Fruit fly (Drosophila melanogaster) whole organism, embryonic: ENCODE data around the gene CG42536.

Source experiments
- BtbVII ChIP-seq: fragments of 200-800 bp; sonication (Bioruptor generic); optimal IDR thresholded peaks from 3 replicates; lab custom pipeline; 2017; ENCODE audit warnings: missing biosample characterization, mild to moderate bottlenecking, missing genetic modification characterization
- CG10321 ChIP-seq: fragments of 200-800 bp; sonication (Bioruptor generic); IDR thresholded peaks from 2 replicates; pipeline ENCODE4 v1.3.6; 2022; ENCODE audit warnings: missing biosample characterization, missing genetic modification characterization
- CG1233 ChIP-seq: fragments of 200-800 bp; sonication (Bioruptor generic); optimal IDR thresholded peaks from 4 replicates; lab custom pipeline; 2018; ENCODE audit warnings: missing biosample characterization, mild to moderate bottlenecking, missing genetic modification characterization
- CG12942 ChIP-seq: fragments of 200-800 bp; sonication (Bioruptor generic); optimal IDR thresholded peaks from 3 replicates; lab custom pipeline; 2016; ENCODE audit warnings: missing biosample characterization, missing genetic modification characterization
- CG1603 ChIP-seq: fragments of 200-800 bp; sonication (Bioruptor generic); optimal IDR thresholded peaks from 2 replicates; lab custom pipeline; 2019; ENCODE audit warnings: missing biosample characterization, mild to moderate bottlenecking, missing genetic modification characterization, moderate library complexity
- CG1647 ChIP-seq: fragments of 200-800 bp; sonication (Bioruptor generic); optimal IDR thresholded peaks from 3 replicates; lab custom pipeline; 2016; ENCODE audit warnings: missing biosample characterization, missing genetic modification characterization
- CG17568 ChIP-seq: fragments of 200-800 bp; sonication (Bioruptor generic); optimal IDR thresholded peaks from 2 replicates; lab custom pipeline; 2018; ENCODE audit warnings: missing biosample characterization, mild to moderate bottlenecking, missing genetic modification characterization, moderate library complexity
- CG17802 ChIP-seq: fragments of 200-800 bp; sonication (Bioruptor generic); optimal IDR thresholded peaks from 2 replicates; lab custom pipeline; 2018; ENCODE audit warnings: missing biosample characterization, mild to moderate bottlenecking, missing genetic modification characterization, moderate library complexity
- CG17829 ChIP-seq: fragments of 200-800 bp; optimal IDR thresholded peaks from 2 replicates; lab custom pipeline; 2019; ENCODE audit warnings: missing biosample characterization, mild to moderate bottlenecking, missing genetic modification characterization, moderate library complexity
- CG2199 ChIP-seq: fragments of 200-800 bp; sonication (Bioruptor generic); IDR thresholded peaks from 3 replicates; pipeline ENCODE4 v1.3.6; 2022; ENCODE audit warnings: missing biosample characterization, missing genetic modification characterization
- CG30431 ChIP-seq: fragments of 200-800 bp; sonication (Bioruptor generic); optimal IDR thresholded peaks from 2 replicates; lab custom pipeline; 2017; ENCODE audit warnings: missing biosample characterization, missing genetic modification characterization
- CG32772 ChIP-seq: fragments of 200-800 bp; sonication (Bioruptor generic); IDR thresholded peaks from 2 replicates; pipeline ENCODE4 v1.3.6; 2022; ENCODE audit warnings: missing biosample characterization, missing genetic modification characterization
- CG34376 ChIP-seq: fragments of 200-800 bp; sonication (Bioruptor generic); optimal IDR thresholded peaks from 2 replicates; lab custom pipeline; 2018; ENCODE audit warnings: missing biosample characterization, mild to moderate bottlenecking, missing genetic modification characterization
- CG3847 ChIP-seq: fragments of 200-800 bp; sonication (Bioruptor generic); IDR thresholded peaks from 2 replicates; pipeline ENCODE4 v1.3.6; 2022; ENCODE audit warnings: missing biosample characterization, missing genetic modification characterization
- CG43689 ChIP-seq: fragments of 200-800 bp; sonication (Bioruptor generic); IDR thresholded peaks from 2 replicates; pipeline ENCODE4 v1.3.6; 2022; ENCODE audit warnings: missing biosample characterization, missing genetic modification characterization
- CG4617 ChIP-seq: fragments of 200-800 bp; sonication (Bioruptor generic); optimal IDR thresholded peaks from 3 replicates; lab custom pipeline; 2016; ENCODE audit warnings: missing biosample characterization, missing genetic modification characterization, borderline replicate concordance
- CG6175 ChIP-seq: fragments of 200-800 bp; sonication (Bioruptor generic); IDR thresholded peaks from 3 replicates; pipeline ENCODE4 v1.3.6; 2022; ENCODE audit warnings: missing biosample characterization, missing genetic modification characterization
- CG6854 ChIP-seq: fragments of 200-800 bp; sonication (Bioruptor generic); optimal IDR thresholded peaks from 3 replicates; lab custom pipeline; 2017; ENCODE audit warnings: missing biosample characterization, mild to moderate bottlenecking, missing genetic modification characterization
- CG9609 ChIP-seq: fragments of 200-800 bp; sonication (Bioruptor generic); optimal IDR thresholded peaks from 3 replicates; lab custom pipeline; 2016; ENCODE audit warnings: missing biosample characterization, missing genetic modification characterization
- Deaf1 ChIP-seq: fragments of 200-800 bp; optimal IDR thresholded peaks from 3 replicates; lab custom pipeline; 2019; ENCODE audit warnings: missing biosample characterization, mild to moderate bottlenecking, missing genetic modification characterization, moderate library complexity
- Dfd ChIP-seq, 2 experiments: fragments of >200 bp; optimal IDR thresholded peaks; 2 replicates each; lab custom pipeline; 2017; ENCODE audit warnings: missing biosample characterization in 2 of 2, missing genetic modification characterization in 2 of 2
- H2.0 ChIP-seq: fragments of 200-800 bp; sonication (Bioruptor generic); IDR thresholded peaks from 2 replicates; pipeline ENCODE4 v1.3.6; 2022; ENCODE audit warnings: missing biosample characterization, missing genetic modification characterization
- Mad ChIP-seq: fragments of 200-800 bp; sonication (Bioruptor generic); optimal IDR thresholded peaks from 2 replicates; lab custom pipeline; 2016; ENCODE audit warnings: missing biosample characterization, missing genetic modification characterization
- Med ChIP-seq: fragments of 200-800 bp; sonication (Bioruptor generic); peaks from one replicate; lab custom pipeline; 2016; ENCODE audit warnings: missing biosample characterization, missing genetic modification characterization, mild to moderate bottlenecking, inconsistent platforms, moderate library complexity
- Nf-YC ChIP-seq: fragments of 200-800 bp; optimal IDR thresholded peaks from 3 replicates; lab custom pipeline; 2019; ENCODE audit warnings: missing biosample characterization, mild to moderate bottlenecking, missing genetic modification characterization, moderate library complexity
- Pdp1 ChIP-seq, 2 experiments: fragments of 200-800 bp; sonication (Bioruptor generic); optimal IDR thresholded peaks; 3 replicates each; lab custom pipeline; 2016; ENCODE audit warnings: missing biosample characterization in 2 of 2, missing genetic modification characterization in 2 of 2, mild to moderate bottlenecking in 1 of 2, moderate library complexity in 1 of 2
- crp ChIP-seq, 2 experiments: fragments of 200-800 bp; sonication (Bioruptor generic); optimal IDR thresholded peaks; 2 replicates in 1 of 2; 3 replicates in 1 of 2; lab custom pipeline; 2017; ENCODE audit warnings: missing biosample characterization in 2 of 2, missing genetic modification characterization in 2 of 2, mild to moderate bottlenecking in 1 of 2, moderate library complexity in 1 of 2
- danr ChIP-seq: fragments of 200-800 bp; sonication (Bioruptor generic); IDR thresholded peaks from 2 replicates; pipeline ENCODE4 v1.3.6; 2022; ENCODE audit warnings: missing biosample characterization, missing genetic modification characterization
- ftz-f1 ChIP-seq: fragments of 200-800 bp; sonication (Bioruptor generic); optimal IDR thresholded peaks from 2 replicates; lab custom pipeline; 2016; ENCODE audit warnings: missing biosample characterization, missing genetic modification characterization
- gem ChIP-seq: fragments of 200-800 bp; sonication (Bioruptor generic); optimal IDR thresholded peaks from 2 replicates; lab custom pipeline; 2019; ENCODE audit warnings: missing biosample characterization, mild to moderate bottlenecking, missing genetic modification characterization, moderate library complexity
- gfzf ChIP-seq: fragments of 200-800 bp; sonication (Bioruptor generic); optimal IDR thresholded peaks from 2 replicates; lab custom pipeline; 2016; ENCODE audit warnings: missing biosample characterization, mild to moderate bottlenecking, missing genetic modification characterization, moderate library complexity
- h ChIP-seq: fragments of >200 bp; optimal IDR thresholded peaks from 2 replicates; lab custom pipeline; 2017
- lmd ChIP-seq: fragments of 200-800 bp; sonication (Bioruptor generic); IDR thresholded peaks from 2 replicates; pipeline ENCODE4 v1.3.6; 2022; ENCODE audit warnings: missing biosample characterization, missing genetic modification characterization
- oc ChIP-seq: fragments of 200-800 bp; sonication (Bioruptor generic); optimal IDR thresholded peaks from 2 replicates; lab custom pipeline; 2018; ENCODE audit warnings: missing biosample characterization, mild to moderate bottlenecking, missing genetic modification characterization, moderate library complexity
- pho ChIP-seq: fragments of 200-800 bp; sonication (Bioruptor generic); optimal IDR thresholded peaks from 2 replicates; lab custom pipeline; 2016; ENCODE audit warnings: missing biosample characterization, missing genetic modification characterization
- pzg ChIP-seq: fragments of 200-800 bp; sonication (Bioruptor generic); optimal IDR thresholded peaks from 3 replicates; lab custom pipeline; 2018; ENCODE audit warnings: missing biosample characterization, mild to moderate bottlenecking, missing genetic modification characterization, moderate library complexity
- sens ChIP-seq: fragments of 200-800 bp; sonication (Bioruptor generic); peaks from one replicate; lab custom pipeline; 2016; ENCODE audit warnings: missing biosample characterization, missing genetic modification characterization
- shn ChIP-seq: fragments of 200-800 bp; sonication (Bioruptor generic); optimal IDR thresholded peaks from 3 replicates; lab custom pipeline; 2016; ENCODE audit warnings: missing biosample characterization, missing genetic modification characterization
- sr ChIP-seq: fragments of 200-800 bp; sonication (Bioruptor generic); IDR thresholded peaks from 3 replicates; pipeline ENCODE4 v1.3.6; 2022; ENCODE audit warnings: missing biosample characterization, missing genetic modification characterization
- tio ChIP-seq: fragments of 200-800 bp; sonication (Bioruptor generic); optimal IDR thresholded peaks from 2 replicates; lab custom pipeline; 2017; ENCODE audit warnings: missing biosample characterization, missing genetic modification characterization, inconsistent platforms
- vnd ChIP-seq: fragments of 200-800 bp; sonication (Bioruptor generic); IDR thresholded peaks from 3 replicates; pipeline ENCODE4 v1.3.6; 2022; ENCODE audit warnings: missing biosample characterization, missing genetic modification characterization; ENCODE audit not compliant: partially characterized antibody

The CG42536 gene

DNA sequence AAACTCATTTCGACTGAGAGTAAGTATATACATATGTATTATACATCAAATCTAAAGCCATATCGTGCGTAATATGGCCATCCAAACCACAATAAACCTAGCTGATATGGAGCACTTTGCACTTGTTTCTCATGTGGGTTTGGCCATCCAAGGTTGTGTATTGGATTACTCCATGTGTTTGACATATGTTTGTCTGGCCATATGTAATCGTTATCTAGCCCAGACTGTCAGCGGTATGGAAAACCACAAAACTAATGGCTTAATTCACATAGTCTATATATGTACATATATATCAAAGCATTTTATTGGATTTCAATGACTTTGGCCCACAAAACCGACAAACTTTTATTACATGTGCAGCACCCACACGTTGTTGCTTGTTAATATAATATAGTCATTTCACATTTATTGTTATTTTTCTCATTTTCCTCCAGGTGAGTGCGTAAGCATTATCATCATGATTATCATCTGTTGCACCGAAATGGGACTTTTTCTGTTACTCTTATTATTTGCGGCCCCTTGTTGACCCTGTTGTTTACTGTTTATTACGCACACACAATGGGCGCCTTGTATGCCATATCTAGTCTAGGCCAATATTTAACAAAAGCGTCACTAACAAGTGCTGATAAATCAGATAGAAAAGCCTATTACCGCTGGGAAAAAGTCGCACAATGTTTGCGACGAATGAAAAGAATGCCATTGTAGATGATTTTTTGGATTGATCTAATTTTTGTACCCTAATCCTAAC is 26.8 kb upstream of the CG42536 start (continued):
- TF ChIP-seq CG4617 (GFP tag; lab: Kevin White, UChicago) (peak; percentile 21), CG12942 (GFP tag; lab: Kevin White, UChicago) (peak; percentile 62), lmd (GFP tag; lab: Robert Waterston, UW) (no peak), CG17802 (tag; lab: Kevin White, UChicago) (no peak), danr (GFP tag; lab: Robert Waterston, UW) (no peak), CG1233 (GFP tag; lab: Kevin White, UChicago) (peak; percentile 83), tio (GFP tag; lab: Kevin White, UChicago) (peak; percentile 55), CG1647 (peak; percentile 71), CG32772 (GFP tag; lab: Robert Waterston, UW) (no peak)

DNA sequence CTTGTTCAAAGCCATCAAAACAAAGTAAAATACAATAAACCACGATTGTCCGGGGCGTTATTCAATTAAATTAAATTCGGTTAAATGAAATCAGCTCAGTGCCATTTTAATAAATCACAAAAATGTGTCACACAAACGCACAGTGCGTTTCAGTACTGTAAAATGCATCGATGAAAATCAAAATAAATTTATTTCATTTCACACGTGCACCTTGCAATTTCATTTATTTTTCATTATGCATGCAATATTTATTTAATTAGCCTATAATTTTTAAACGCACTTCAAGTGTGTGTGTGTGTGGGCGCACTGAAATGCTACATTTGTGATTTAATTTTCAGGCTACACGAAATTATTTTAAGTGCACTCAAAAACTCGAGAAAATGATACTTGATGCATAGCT is 24.6 kb upstream of the CG42536 start:
- TF ChIP-seq BtbVII (GFP tag; lab: Kevin White, UChicago) (no peak), Pdp1 (GFP tag; optimal IDR thresholded peaks at IDR 0.05; lab: Kevin White, UChicago) (peak in 1 of 2 experiments; percentile 34), Med (peak; percentile 67), Mad (GFP tag; lab: Kevin White, UChicago) (no peak), gem (tag; lab: Kevin White, UChicago) (peak; percentile 19), CG1603 (tag; lab: Kevin White, UChicago) (peak; percentile 8), sens (GFP tag; lab: Kevin White, UChicago) (peak; percentile 55)
- TF ChIP-seq, all 482 proteins: peak for 5

DNA sequence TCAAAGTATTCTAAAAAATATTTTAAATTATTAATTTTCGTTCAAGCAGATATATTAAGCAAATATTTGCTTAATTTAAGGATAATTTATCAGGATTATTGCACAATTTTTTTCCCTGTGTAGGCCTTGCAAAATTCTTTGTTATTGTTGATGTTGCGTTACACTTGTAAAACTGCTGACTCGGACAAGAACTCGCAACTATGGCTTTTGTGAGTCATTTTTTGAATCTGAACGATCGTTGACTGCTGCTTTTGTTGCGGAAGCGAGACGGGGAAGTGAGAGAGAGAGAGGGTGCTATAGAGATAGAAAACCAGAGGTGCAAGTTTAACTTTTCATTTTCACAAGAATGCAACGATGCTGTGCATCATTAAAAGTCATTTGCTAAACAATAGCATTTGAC is 22.6 kb upstream of the CG42536 start:
- TF ChIP-seq CG10321 (no peak), shn (no peak), Dfd (GFP tag; optimal IDR thresholded peaks at IDR 0.05; lab: Kevin White, UChicago) (no peak), CG34376 (GFP tag; lab: Kevin White, UChicago) (no peak), h (lab: Kevin White, UChicago) (no peak), CG17568 (GFP tag; lab: Kevin White, UChicago) (no peak), pho (GFP tag; lab: Kevin White, UChicago) (no peak), pzg (GFP tag; lab: Kevin White, UChicago) (no peak)

DNA sequence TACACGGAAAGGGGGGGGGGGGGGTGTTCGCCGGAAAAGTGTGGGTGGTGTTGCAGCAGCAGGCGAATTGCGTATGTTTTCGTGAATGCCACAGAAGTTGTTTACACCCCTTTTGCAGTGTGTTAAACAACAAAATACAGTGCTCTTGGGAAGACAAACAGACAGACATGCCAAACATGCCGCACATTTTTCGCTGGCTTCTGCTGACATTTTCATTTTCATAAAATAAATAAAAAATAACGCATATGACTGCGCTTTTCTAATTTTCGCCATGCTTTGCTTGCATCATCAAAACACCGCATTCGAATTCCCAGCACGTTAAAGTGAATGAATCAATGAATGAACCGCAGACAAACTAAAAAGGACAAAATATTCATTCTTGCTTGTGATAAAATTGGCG is 21.4 kb upstream of the CG42536 start:
- TF ChIP-seq CG17802 (tag; lab: Kevin White, UChicago): no peak
- no peak for TF ChIP-seq CG6854
- TF ChIP-seq CG6175 (GFP tag; lab: Robert Waterston, UW): no peak
- TF ChIP-seq CG30431: no peak
- TF ChIP-seq H2.0 (GFP tag; lab: Robert Waterston, UW): no peak
- TF ChIP-seq crp (GFP tag; optimal IDR thresholded peaks at IDR 0.05; lab: Kevin White, UChicago): no peak
- no peak for TF ChIP-seq vnd (GFP tag; lab: Robert Waterston, UW)
- TF ChIP-seq CG3847: no peak
- TF ChIP-seq CG17829 (tag; lab: Kevin White, UChicago): no peak
- TF ChIP-seq ftz-f1: no peak
- 0 out of 3 replicates have a peak, but pooled peaks have one; percentile 28 for TF ChIP-seq CG2199 (GFP tag; lab: Robert Waterston, UW)
- TF ChIP-seq gfzf: no peak
- TF ChIP-seq CG43689 (GFP tag; lab: Robert Waterston, UW): no peak
- TF ChIP-seq Nf-YC: no peak
- no peak for TF ChIP-seq CG9609
- peak; percentile 52; the same call in 1 of the 3 replicates for TF ChIP-seq sr (GFP tag; lab: Robert Waterston, UW)
- no peak for TF ChIP-seq Deaf1 (tag; lab: Kevin White, UChicago)
- no peak for TF ChIP-seq oc
